Fruit fly (Drosophila melanogaster): ENCODE measurements around the gene SMC6.

DNA sequence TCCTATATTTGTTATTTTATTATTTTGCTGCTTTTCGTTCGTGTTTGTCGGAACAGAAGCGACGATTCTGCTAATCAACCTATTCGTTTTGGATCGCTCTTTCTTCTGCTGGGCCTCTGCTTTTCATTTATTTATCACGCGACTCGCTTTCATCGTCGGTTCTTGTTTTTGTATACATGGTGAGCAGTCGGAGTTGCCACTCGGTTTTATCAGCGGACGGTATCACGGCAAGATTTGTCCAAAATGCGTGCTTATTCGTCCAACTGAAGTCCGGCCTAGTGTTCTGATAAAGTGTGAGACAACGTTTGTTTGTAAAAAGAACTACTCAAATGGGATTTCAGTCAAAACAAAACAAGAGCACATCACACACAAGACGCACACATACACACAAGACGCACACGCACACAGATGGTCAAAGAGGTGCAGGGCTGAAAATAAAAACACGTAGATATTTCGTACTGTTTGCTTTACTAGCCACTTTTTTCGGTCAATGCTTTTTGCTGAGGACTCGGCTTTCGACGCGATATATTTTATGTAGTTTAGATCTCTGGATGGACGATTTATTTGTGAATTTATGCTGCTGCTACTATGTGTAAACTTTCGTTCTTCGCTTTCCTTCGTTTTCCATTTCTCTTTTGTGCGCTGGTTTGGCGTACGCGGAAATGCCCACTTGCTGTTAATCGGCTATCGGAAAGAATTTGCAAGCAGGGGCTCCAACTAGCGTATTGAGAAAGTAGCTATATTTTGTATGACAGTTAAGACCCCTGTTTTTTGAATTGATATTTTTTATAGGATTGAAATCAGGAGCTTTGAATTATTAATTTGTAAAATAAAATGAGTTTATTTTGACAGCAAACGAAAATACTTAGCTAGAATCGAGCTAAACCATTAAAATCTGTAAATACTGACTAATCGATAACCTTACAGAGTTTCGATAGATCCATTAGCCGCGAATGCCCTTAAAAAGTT lies 28.4 kb upstream of the SMC6 start, which contains the start of gene twin:
- TF ChIP-seq h (optimal IDR thresholded peaks at IDR 0.05) (no peak), Myc (optimal IDR thresholded peaks at IDR 0.05) (no peak), psq (optimal IDR thresholded peaks at IDR 0.05) (peak; percentile 47), Sin3A (optimal IDR thresholded peaks at IDR 0.05) (no peak)
